Worm (Caenorhabditis elegans) whole organism, early embryonic: ENCODE results near the gene irld-52.

Source experiments
- B0310.2 ChIP-seq: sonication (generic microtip); optimal IDR thresholded peaks from 2 replicates; lab custom pipeline; 2016; ENCODE audit warnings: mild to moderate bottlenecking, missing genetic modification characterization, missing compliant biosample characterization
- F13C5.2 ChIP-seq: sonication (generic microtip); optimal IDR thresholded peaks from 2 replicates; lab custom pipeline; 2017; ENCODE audit warnings: mild to moderate bottlenecking, missing genetic modification characterization, inconsistent platforms, missing compliant biosample characterization
- ets-7 ChIP-seq: sonication (generic microtip); optimal IDR thresholded peaks from 2 replicates; lab custom pipeline; 2016; ENCODE audit warnings: missing genotype, missing genetic modification characterization, missing compliant biosample characterization
- flt-1 ChIP-seq: fragments of 200-800 bp; sonication (Bioruptor generic); IDR thresholded peaks from 2 replicates; pipeline ENCODE4 v1.3.6; 2022; ENCODE audit warnings: missing genetic modification characterization, missing compliant biosample characterization
- hmg-4 ChIP-seq: fragments of 200-800 bp; sonication (Bioruptor generic); optimal IDR thresholded peaks from 2 replicates; lab custom pipeline; 2018; ENCODE audit warnings: mild to moderate bottlenecking, missing genetic modification characterization, missing compliant biosample characterization
- hnd-1 ChIP-seq: sonication (generic microtip); optimal IDR thresholded peaks from 2 replicates; lab custom pipeline; 2016; ENCODE audit warnings: missing genetic modification characterization, missing compliant biosample characterization
- pes-1 ChIP-seq: fragments of 200-800 bp; sonication (Bioruptor generic); IDR thresholded peaks from 2 replicates; pipeline ENCODE4 v1.3.6; 2022; ENCODE audit warnings: missing genetic modification reagents, missing genetic modification characterization, missing compliant biosample characterization

DNA sequence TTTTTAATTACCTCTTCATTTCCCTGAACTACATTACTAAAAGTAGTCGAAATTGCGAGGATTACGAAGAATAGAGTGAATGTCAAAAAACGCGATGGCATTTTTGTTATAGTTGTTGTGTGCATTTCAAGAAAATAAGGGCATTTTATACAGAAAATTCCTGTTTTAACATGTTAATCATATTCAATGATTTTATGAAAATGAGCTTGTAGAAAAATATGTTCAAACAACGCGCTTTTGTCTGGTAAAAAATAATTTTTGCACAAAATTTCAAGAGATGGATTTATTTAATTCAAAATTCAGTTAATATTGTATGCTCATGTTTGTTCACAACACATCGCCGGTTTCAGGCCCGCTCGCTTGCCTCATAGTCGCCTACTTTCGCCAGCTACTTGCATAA lies 18.6 kb downstream of the irld-52 start, which contains the start of gene T26E4.10:
- TF ChIP-seq F13C5.2 (tag; lab: Kevin White, UChicago) (no peak), hmg-4 (GFP tag; lab: Kevin White, UChicago) (no peak), hnd-1 (tag; lab: Kevin White, UChicago) (no peak), ets-7 (tag; lab: Kevin White, UChicago) (no peak), flt-1 (no peak), pes-1 (GFP tag; lab: Robert Waterston, UW) (no peak), B0310.2 (tag; lab: Kevin White, UChicago) (no peak)
